Worm (Caenorhabditis elegans) whole organism, mixed stage, embryonic: ENCODE data around the gene Y54E2A.10.

Experiments used
- M03D4.4 ChIP-seq: sonication (generic microtip); optimal IDR thresholded peaks from 2 replicates; lab custom pipeline; 2017; ENCODE audit warnings: mild to moderate bottlenecking, missing genetic modification characterization, missing compliant biosample characterization
- bed-3 ChIP-seq: fragments of 200-800 bp; sonication (Bioruptor generic); optimal IDR thresholded peaks from 3 replicates; lab custom pipeline; 2018; ENCODE audit warnings: mild to moderate bottlenecking, missing genetic modification characterization, moderate library complexity, missing compliant biosample characterization
- blmp-1 ChIP-seq: fragments of 150-350 bp; optimal IDR thresholded peaks from 2 replicates; lab custom pipeline; 2014; ENCODE audit warnings: missing biosample characterization, missing genetic modification characterization
- ceh-39 ChIP-seq: fragments of 150-350 bp; optimal IDR thresholded peaks from 2 replicates; lab custom pipeline; 2014; ENCODE audit warnings: missing biosample characterization, missing genetic modification characterization
- ceh-43 ChIP-seq: fragments of 200-800 bp; sonication (Bioruptor generic); optimal IDR thresholded peaks from 2 replicates; lab custom pipeline; 2018; ENCODE audit warnings: mild to moderate bottlenecking, missing genetic modification characterization, moderate library complexity, missing compliant biosample characterization
- ceh-83 ChIP-seq: fragments of 200-800 bp; sonication (Bioruptor generic); optimal IDR thresholded peaks from 2 replicates; lab custom pipeline; 2018; ENCODE audit warnings: mild to moderate bottlenecking, missing genetic modification characterization, missing compliant biosample characterization
- ces-1 ChIP-seq: fragments of 150-350 bp; optimal IDR thresholded peaks from 2 replicates; lab custom pipeline; 2014; ENCODE audit warnings: missing biosample characterization, missing genetic modification reagents, missing genetic modification characterization
- cnd-1 ChIP-seq: fragments of 200-800 bp; sonication (Bioruptor generic); optimal IDR thresholded peaks from 2 replicates; lab custom pipeline; 2018; ENCODE audit warnings: mild to moderate bottlenecking, missing genetic modification characterization, missing compliant biosample characterization
- drap-1 ChIP-seq: fragments of 200-800 bp; sonication (Bioruptor generic); optimal IDR thresholded peaks from 3 replicates; lab custom pipeline; 2018; ENCODE audit warnings: mild to moderate bottlenecking, missing genetic modification characterization, missing compliant biosample characterization
- elt-1 ChIP-seq: sonication (generic microtip); optimal IDR thresholded peaks from 2 replicates; lab custom pipeline; 2017; ENCODE audit warnings: missing genetic modification characterization, mild to moderate bottlenecking, missing compliant biosample characterization, antibody characterized with exemption, moderate library complexity, borderline replicate concordance; ENCODE audit not compliant: insufficient read depth
- elt-3 ChIP-seq: fragments of 150-350 bp; optimal IDR thresholded peaks from 2 replicates; lab custom pipeline; 2014; ENCODE audit warnings: missing biosample characterization, missing genetic modification characterization
- flh-1 ChIP-seq: fragments of 200-800 bp; sonication (Bioruptor generic); optimal IDR thresholded peaks from 2 replicates; lab custom pipeline; 2018; ENCODE audit warnings: mild to moderate bottlenecking, missing genetic modification characterization, moderate library complexity, missing compliant biosample characterization
- ham-2 ChIP-seq: fragments of 200-800 bp; sonication (Bioruptor generic); optimal IDR thresholded peaks from 2 replicates; lab custom pipeline; 2018; ENCODE audit warnings: mild to moderate bottlenecking, missing genetic modification characterization, missing compliant biosample characterization
- hlh-1 ChIP-seq: fragments of 150-350 bp; optimal IDR thresholded peaks from 2 replicates; lab custom pipeline; 2014; ENCODE audit warnings: missing biosample characterization, missing genetic modification reagents, missing genetic modification characterization
- lin-13 ChIP-seq: fragments of 150-350 bp; optimal IDR thresholded peaks from 2 replicates; lab custom pipeline; 2014; ENCODE audit warnings: missing biosample characterization, missing genetic modification characterization
- lin-32 ChIP-seq: fragments of 200-800 bp; sonication (Bioruptor generic); optimal IDR thresholded peaks from 2 replicates; lab custom pipeline; 2018; ENCODE audit warnings: mild to moderate bottlenecking, missing genetic modification characterization, missing compliant biosample characterization
- lsy-2 ChIP-seq: fragments of 150-350 bp; optimal IDR thresholded peaks from 2 replicates; lab custom pipeline; 2014; ENCODE audit warnings: missing biosample characterization, missing genetic modification characterization
- mab-5 ChIP-seq: fragments of 150-350 bp; optimal IDR thresholded peaks from 2 replicates; lab custom pipeline; 2014; ENCODE audit warnings: missing biosample characterization, missing genetic modification characterization
- mep-1 ChIP-seq: fragments of 150-350 bp; optimal IDR thresholded peaks from 2 replicates; lab custom pipeline; 2017; ENCODE audit warnings: missing biosample characterization, missing genetic modification reagents, missing genetic modification characterization, inconsistent platforms
- mls-2 ChIP-seq: sonication (generic microtip); optimal IDR thresholded peaks from 2 replicates; lab custom pipeline; 2016; ENCODE audit warnings: mild to moderate bottlenecking, missing genetic modification characterization, moderate library complexity, missing compliant biosample characterization
- nhr-12 ChIP-seq: fragments of 150-350 bp; optimal IDR thresholded peaks from 2 replicates; lab custom pipeline; 2014; ENCODE audit warnings: missing biosample characterization, missing genetic modification characterization
- nhr-2 ChIP-seq: fragments of 150-350 bp; optimal IDR thresholded peaks from 2 replicates; lab custom pipeline; 2014; ENCODE audit warnings: missing biosample characterization, missing genetic modification characterization
- nhr-237 ChIP-seq: fragments of 150-350 bp; optimal IDR thresholded peaks from 2 replicates; lab custom pipeline; 2014; ENCODE audit warnings: missing biosample characterization, missing genetic modification characterization
- nhr-28 ChIP-seq: fragments of 150-350 bp; optimal IDR thresholded peaks from 2 replicates; lab custom pipeline; 2014; ENCODE audit warnings: missing biosample characterization, missing genetic modification characterization
- nhr-76 ChIP-seq: sonication (generic microtip); optimal IDR thresholded peaks from 2 replicates; lab custom pipeline; 2017; ENCODE audit warnings: missing biosample characterization, missing genetic modification characterization
- pha-4 ChIP-seq: fragments of 150-350 bp; optimal IDR thresholded peaks from 2 replicates; lab custom pipeline; 2018; ENCODE audit warnings: missing biosample characterization, missing genetic modification reagents, missing genetic modification characterization
- sem-2 ChIP-seq: fragments of 200-800 bp; sonication (Bioruptor generic); optimal IDR thresholded peaks from 2 replicates; lab custom pipeline; 2018; ENCODE audit warnings: mild to moderate bottlenecking, missing genetic modification characterization, missing compliant biosample characterization
- snpc-4 ChIP-seq: fragments of 150-350 bp; optimal IDR thresholded peaks from 2 replicates; lab custom pipeline; 2014; ENCODE audit warnings: missing biosample characterization, missing genetic modification characterization
- sptf-1 ChIP-seq: sonication (generic microtip); optimal IDR thresholded peaks from 2 replicates; lab custom pipeline; 2017; ENCODE audit warnings: mild to moderate bottlenecking, missing genetic modification characterization, moderate library complexity, missing compliant biosample characterization
- tbx-8 ChIP-seq: fragments of 200-800 bp; sonication (Bioruptor generic); optimal IDR thresholded peaks from 2 replicates; lab custom pipeline; 2018; ENCODE audit warnings: mild to moderate bottlenecking, missing genetic modification characterization, moderate library complexity, missing compliant biosample characterization
- unc-120 ChIP-seq: sonication (generic microtip); optimal IDR thresholded peaks from 2 replicates; lab custom pipeline; 2017; ENCODE audit warnings: missing genetic modification characterization, missing compliant biosample characterization; ENCODE audit not compliant: poor library complexity, severe bottlenecking
- unc-39 ChIP-seq: fragments of 150-350 bp; optimal IDR thresholded peaks from 2 replicates; lab custom pipeline; 2014; ENCODE audit warnings: missing biosample characterization, missing genetic modification characterization
- unc-62 ChIP-seq: fragments of 150-350 bp; optimal IDR thresholded peaks from 2 replicates; lab custom pipeline; 2014; ENCODE audit warnings: missing biosample characterization, missing genetic modification reagents, missing genetic modification characterization
- zip-8 ChIP-seq: fragments of 150-350 bp; optimal IDR thresholded peaks from 2 replicates; lab custom pipeline; 2014; ENCODE audit warnings: missing biosample characterization, missing genetic modification characterization
- ztf-11 ChIP-seq: fragments of 150-350 bp; optimal IDR thresholded peaks from 2 replicates; lab custom pipeline; 2014; ENCODE audit warnings: missing biosample characterization, missing genetic modification characterization

Y54E2A.10 gene

DNA sequence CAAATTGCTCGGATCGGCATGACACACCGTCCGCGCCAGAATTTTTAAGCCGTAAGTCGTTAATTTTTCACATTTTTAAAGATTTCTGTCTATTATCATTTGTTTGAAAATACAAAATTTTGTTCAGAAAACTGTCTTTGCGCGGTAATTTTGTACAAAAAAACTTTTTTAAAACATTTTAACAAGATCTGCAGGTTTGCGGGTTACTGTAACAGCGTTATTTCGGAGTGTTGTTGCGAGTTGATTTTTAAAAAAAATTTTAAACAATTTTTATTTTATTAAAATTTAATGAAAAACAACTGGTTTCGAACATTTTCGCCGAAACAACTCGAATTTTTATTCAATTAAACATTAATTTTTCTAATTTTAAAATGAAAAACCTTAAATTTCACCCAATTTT is 22.3 kb downstream of the Y54E2A.10 start:
- TF ChIP-seq lin-32 (GFP tag; lab: Kevin White, UChicago) (no peak), elt-3 (tag; lab: Kevin White, UChicago) (no peak), ham-2 (GFP tag; lab: Kevin White, UChicago) (no peak), nhr-12 (no peak), M03D4.4 (no peak), nhr-28 (tag; lab: Kevin White, UChicago) (no peak), bed-3 (no peak)

ce11 chrII:14814894-14815568 is 24.2 kb downstream of the Y54E2A.10 start, which contains the start of gene W01D2.1:
Gene W01D2.1 (plus strand): TSS chrII:14815518.
- TF ChIP-seq ceh-83 (no peak), nhr-237 (tag; lab: Kevin White, UChicago) (peak; percentile 57), lsy-2 (tag; lab: Kevin White, UChicago) (peak; percentile 69), elt-3 (tag; lab: Kevin White, UChicago) (no peak), lin-32 (GFP tag; lab: Kevin White, UChicago) (no peak), pha-4 (tag; lab: Kevin White, UChicago) (peak; percentile 22), nhr-12 (no peak), ham-2 (GFP tag; lab: Kevin White, UChicago) (no peak), mls-2 (tag; lab: Kevin White, UChicago) (no peak), drap-1 (no peak), zip-8 (tag; lab: Kevin White, UChicago) (no peak), hlh-1 (tag; lab: Kevin White, UChicago) (peak; percentile 22), nhr-76 (tag; lab: Kevin White, UChicago) (no peak), mab-5 (tag; lab: Kevin White, UChicago) (no peak), ztf-11 (tag; lab: Kevin White, UChicago) (no peak), ces-1 (GFP tag; lab: Kevin White, UChicago) (peak; percentile 17), ceh-43 (GFP tag; lab: Kevin White, UChicago) (no peak), unc-62 (no peak), flh-1 (GFP tag; lab: Kevin White, UChicago) (no peak), ceh-39 (tag; lab: Kevin White, UChicago) (peak; percentile 10), nhr-28 (tag; lab: Kevin White, UChicago) (no peak), unc-120 (no peak), bed-3 (no peak), blmp-1 (tag; lab: Kevin White, UChicago) (peak; percentile 18), mep-1 (tag; lab: Kevin White, UChicago) (peak; percentile 70), unc-39 (tag; lab: Kevin White, UChicago) (no peak), cnd-1 (no peak), snpc-4 (tag; lab: Kevin White, UChicago) (no peak), elt-1 (tag; lab: Kevin White, UChicago) (no peak), nhr-2 (peak; percentile 8), sptf-1 (tag; lab: Kevin White, UChicago) (no peak), lin-13 (tag; lab: Kevin White, UChicago) (no peak), M03D4.4 (no peak), tbx-8 (GFP tag; lab: Kevin White, UChicago) (no peak), sem-2 (GFP tag; lab: Kevin White, UChicago) (no peak)

DNA sequence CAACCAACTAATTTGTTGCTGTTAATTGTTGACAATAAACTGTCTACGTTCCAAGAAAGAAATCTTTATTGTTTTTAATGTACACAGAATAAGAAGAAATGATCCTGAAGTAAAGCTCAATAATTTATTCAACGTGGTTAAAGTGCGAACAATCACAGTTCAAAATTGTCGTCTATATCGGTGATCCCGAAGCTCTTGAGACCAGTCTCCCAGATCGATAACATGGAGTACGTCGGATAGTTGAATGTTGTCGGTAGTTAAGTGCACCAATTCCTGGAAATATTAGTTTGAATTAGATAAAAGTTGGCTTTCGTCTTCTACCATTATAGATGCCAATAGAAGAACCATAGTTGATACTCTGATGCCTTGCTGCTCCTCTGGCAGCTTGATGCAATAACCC is 25.2 kb downstream of the Y54E2A.10 start:
- TF ChIP-seq elt-1 (tag; lab: Kevin White, UChicago) (no peak), M03D4.4 (no peak), elt-3 (tag; lab: Kevin White, UChicago) (no peak), bed-3 (no peak), lsy-2 (tag; lab: Kevin White, UChicago) (no peak), sem-2 (GFP tag; lab: Kevin White, UChicago) (no peak), lin-13 (tag; lab: Kevin White, UChicago) (no peak), sptf-1 (tag; lab: Kevin White, UChicago) (no peak), lin-32 (GFP tag; lab: Kevin White, UChicago) (no peak), nhr-2 (no peak), mep-1 (tag; lab: Kevin White, UChicago) (no peak), flh-1 (GFP tag; lab: Kevin White, UChicago) (no peak), ceh-43 (GFP tag; lab: Kevin White, UChicago) (no peak), snpc-4 (tag; lab: Kevin White, UChicago) (no peak)
